Fruit fly (Drosophila melanogaster) Kc167 (cell line): ENCODE data around the gene lmd.

ENCODE experiments used
- Sin3A ChIP-seq: fragments of >200 bp; optimal IDR thresholded peaks from 2 replicates; lab custom pipeline; 2018; ENCODE audit warnings: missing external identifiers
- h ChIP-seq: fragments of >200 bp; optimal IDR thresholded peaks from 3 replicates; lab custom pipeline; 2018; ENCODE audit warnings: missing external identifiers
- insv ChIP-seq: fragments of >200 bp; optimal IDR thresholded peaks from 3 replicates; lab custom pipeline; 2018; ENCODE audit warnings: missing external identifiers
- psq ChIP-seq: fragments of >200 bp; optimal IDR thresholded peaks from 2 replicates; lab custom pipeline; 2017; ENCODE audit warnings: missing external identifiers
- ttk ChIP-seq: sonication (Bioruptor generic); optimal IDR thresholded peaks from 2 replicates; lab custom pipeline; 2017; ENCODE audit warnings: missing external identifiers

DNA sequence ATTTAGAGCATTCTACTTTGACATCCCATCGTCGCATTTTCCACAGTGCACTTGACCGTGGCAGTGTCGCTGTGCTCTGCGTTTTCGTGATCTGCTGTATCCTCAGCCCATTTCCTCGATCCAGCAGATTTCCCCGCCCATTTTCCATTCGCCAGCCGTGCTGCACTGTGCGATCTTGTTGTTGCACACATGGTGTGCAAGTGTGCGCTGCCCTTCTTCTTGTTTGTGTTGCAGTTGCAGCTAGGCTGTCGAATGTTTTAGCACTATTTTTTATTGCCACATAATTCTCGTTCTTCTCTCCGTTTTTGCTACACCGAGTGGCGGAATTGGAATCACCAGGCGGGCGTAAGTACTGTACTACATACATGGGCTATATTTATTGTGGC, 908 bp upstream of the lmd start:
- TF ChIP-seq ttk (lab: Kevin White, UChicago) (no peak), insv (no peak), h (lab: Kevin White, UChicago) (no peak), Sin3A (no peak), psq (no peak)
